Worm (Caenorhabditis elegans): ENCODE data around the gene ceh-93.

ceh-93 gene

ce11 chrX:389566-389965 lies 969 bp upstream of the ceh-93 start:
- no peak for TF ChIP-seq hlh-8 (tag; optimal IDR thresholded peaks at IDR 0.05)
- TF ChIP-seq ceh-45 (GFP tag; IDR thresholded peaks at IDR 0.05): no peak
- TF ChIP-seq lim-6 (tag; optimal IDR thresholded peaks at IDR 0.05): no peak
- no peak for TF ChIP-seq K02D7.2 (tag; optimal IDR thresholded peaks at IDR 0.05)
- no peak for TF ChIP-seq hlh-30 (tag; optimal IDR thresholded peaks at IDR 0.05; ENCODE audit: insufficient read depth)
- TF ChIP-seq hlh-6 (tag; optimal IDR thresholded peaks at IDR 0.05): no peak
- TF ChIP-seq madf-2 (tag; optimal IDR thresholded peaks at IDR 0.05): no peak
- no peak for TF ChIP-seq pha-2 (tag; optimal IDR thresholded peaks at IDR 0.05)
- no peak for TF ChIP-seq K09A11.1 (tag; optimal IDR thresholded peaks at IDR 0.05; ENCODE audit: insufficient read depth)
- TF ChIP-seq pat-9 (tag; optimal IDR thresholded peaks at IDR 0.05): no peak
- no peak for TF ChIP-seq che-1 (tag; optimal IDR thresholded peaks at IDR 0.05)
- no peak for TF ChIP-seq ztf-16 (tag; optimal IDR thresholded peaks at IDR 0.05)
- no peak for TF ChIP-seq C38D4.7 (GFP tag; optimal IDR thresholded peaks at IDR 0.05)

- TF ChIP-seq ceh-18 (tag; optimal IDR thresholded peaks at IDR 0.05): no peak
- peak; percentile 26 for TF ChIP-seq ceh-31 (tag; optimal IDR thresholded peaks at IDR 0.05)
- peak; percentile 58 for TF ChIP-seq ceh-48 (tag; optimal IDR thresholded peaks at IDR 0.05)
- TF ChIP-seq ceh-34 (tag; optimal IDR thresholded peaks at IDR 0.05): no peak
- peak; percentile 41 for TF ChIP-seq tbx-2 (tag; optimal IDR thresholded peaks at IDR 0.05)
- peak; percentile 36 for TF ChIP-seq sdc-2 (tag; optimal IDR thresholded peaks at IDR 0.05)
- TF ChIP-seq nfya-1 (tag; optimal IDR thresholded peaks at IDR 0.05): peak; percentile 95
- TF ChIP-seq hlh-30 (tag; optimal IDR thresholded peaks at IDR 0.05; ENCODE audit: insufficient read depth): peak; percentile 43
- no peak for TF ChIP-seq unc-55 (GFP tag; optimal IDR thresholded peaks at IDR 0.05)
Observed at ce11 chrX:382692-383091, 5.9 kb downstream of the ceh-93 start, which contains the start of gene ife-2. Gene ife-2, minus strand, starts transcription at chrX:382709.

ce11 chrX:381029-381428 lies 7.6 kb downstream of the ceh-93 start:
- TF ChIP-seq ceh-24 (tag; optimal IDR thresholded peaks at IDR 0.05): no peak
- TF ChIP-seq ceh-6 (GFP tag; optimal IDR thresholded peaks at IDR 0.05): no peak

- no peak for TF ChIP-seq ceh-34 (tag; optimal IDR thresholded peaks at IDR 0.05)
- no peak for TF ChIP-seq ama-1 (optimal IDR thresholded peaks at IDR 0.05)
Observed at ce11 chrX:380505-380904, 8.1 kb downstream of the ceh-93 start, which contains the start of gene R04A9.3. Gene R04A9.3, minus strand, starts transcription at chrX:380605.

- TF ChIP-seq unc-55 (GFP tag; optimal IDR thresholded peaks at IDR 0.05): no peak
- TF ChIP-seq tbx-2 (tag; optimal IDR thresholded peaks at IDR 0.05): peak; percentile 36
Observed at ce11 chrX:371761-372285, 16.8 kb downstream of the ceh-93 start, which contains the start of gene nrde-3. Gene nrde-3, plus strand, starts transcription at chrX:372235.

- TF ChIP-seq pax-1 (tag; optimal IDR thresholded peaks at IDR 0.05) (no peak), hlh-13 (GFP tag; optimal IDR thresholded peaks at IDR 0.05) (no peak), lin-11 (tag; optimal IDR thresholded peaks at IDR 0.05) (no peak), ceh-45 (GFP tag; IDR thresholded peaks at IDR 0.05) (no peak)
Observed at ce11 chrX:369923-370322, 18.7 kb downstream of the ceh-93 start.

- no peak for TF ChIP-seq C38D4.7 (GFP tag; optimal IDR thresholded peaks at IDR 0.05)
- TF ChIP-seq hlh-8 (tag; optimal IDR thresholded peaks at IDR 0.05): no peak
- no peak for TF ChIP-seq gmeb-2 (tag; optimal IDR thresholded peaks at IDR 0.05)
Observed at ce11 chrX:360479-360878, 28.1 kb downstream of the ceh-93 start, which contains the start of gene C04E7.5. Gene C04E7.5, plus strand, starts transcription at chrX:360779.

Data from whole organism, late embryonic.